Fruit fly (Drosophila melanogaster) whole organism, embryonic: Measurements from ENCODE around the gene CG13862.

Experiments used
- Bteb2 ChIP-seq: fragments of 200-800 bp; sonication (Bioruptor generic); optimal IDR thresholded peaks from 2 replicates; lab custom pipeline; 2016; ENCODE audit warnings: missing biosample characterization, missing genetic modification characterization
- CG10959 ChIP-seq: fragments of 200-800 bp; sonication (Bioruptor generic); IDR thresholded peaks from 2 replicates; pipeline ENCODE4 v1.3.6; 2022; ENCODE audit warnings: missing biosample characterization, missing genetic modification characterization
- CG10979 ChIP-seq: fragments of 200-800 bp; sonication (Bioruptor generic); optimal IDR thresholded peaks from 2 replicates; lab custom pipeline; 2018; ENCODE audit warnings: missing biosample characterization, mild to moderate bottlenecking, missing genetic modification characterization, moderate library complexity
- CG11093 ChIP-seq: fragments of 200-800 bp; sonication (Bioruptor generic); IDR thresholded peaks from 3 replicates; pipeline ENCODE4 v1.3.6; 2022; ENCODE audit warnings: missing biosample characterization, missing genetic modification characterization
- CG13123 ChIP-seq: fragments of 200-800 bp; sonication (Bioruptor generic); optimal IDR thresholded peaks from 2 replicates; lab custom pipeline; 2016; ENCODE audit warnings: missing biosample characterization, missing genetic modification characterization
- CG13296 ChIP-seq: fragments of 200-800 bp; sonication (Bioruptor generic); optimal IDR thresholded peaks from 3 replicates; lab custom pipeline; 2018; ENCODE audit warnings: missing biosample characterization, mild to moderate bottlenecking, missing genetic modification characterization
- CG14441 ChIP-seq: fragments of 200-800 bp; sonication (Bioruptor generic); IDR thresholded peaks from 2 replicates; pipeline ENCODE4 v1.3.6; 2022; ENCODE audit warnings: missing biosample characterization, missing genetic modification characterization
- CG17612 ChIP-seq: fragments of 200-800 bp; sonication (Bioruptor generic); IDR thresholded peaks from 2 replicates; pipeline ENCODE4 v1.3.6; 2022; ENCODE audit warnings: missing biosample characterization, missing genetic modification characterization
- CG17829 ChIP-seq: fragments of 200-800 bp; optimal IDR thresholded peaks from 2 replicates; lab custom pipeline; 2019; ENCODE audit warnings: missing biosample characterization, mild to moderate bottlenecking, missing genetic modification characterization, moderate library complexity
- CG18599 ChIP-seq: fragments of 200-800 bp; sonication (Bioruptor generic); optimal IDR thresholded peaks from 3 replicates; lab custom pipeline; 2017; ENCODE audit warnings: missing biosample characterization, missing genetic modification characterization, mild to moderate bottlenecking, moderate library complexity, missing genetic modification reagents
- CG2678 ChIP-seq: fragments of 200-800 bp; sonication (Bioruptor generic); optimal IDR thresholded peaks from 3 replicates; lab custom pipeline; 2019; ENCODE audit warnings: missing biosample characterization, mild to moderate bottlenecking, missing genetic modification characterization, moderate library complexity
- CG2875 ChIP-seq: fragments of 200-800 bp; sonication (Bioruptor generic); optimal IDR thresholded peaks from 2 replicates; lab custom pipeline; 2017; ENCODE audit warnings: missing biosample characterization, mild to moderate bottlenecking, missing genetic modification characterization, missing genetic modification reagents
- CG32772 ChIP-seq: fragments of 200-800 bp; sonication (Bioruptor generic); IDR thresholded peaks from 2 replicates; pipeline ENCODE4 v1.3.6; 2022; ENCODE audit warnings: missing biosample characterization, missing genetic modification characterization
- CG33213 ChIP-seq: fragments of 200-800 bp; sonication (Bioruptor generic); optimal IDR thresholded peaks from 3 replicates; lab custom pipeline; 2016; ENCODE audit warnings: missing biosample characterization, missing genetic modification characterization
- CG3407 ChIP-seq: fragments of 200-800 bp; sonication (Bioruptor generic); optimal IDR thresholded peaks from 2 replicates; lab custom pipeline; 2018; ENCODE audit warnings: missing biosample characterization, mild to moderate bottlenecking, missing genetic modification characterization
- CG34376 ChIP-seq: fragments of 200-800 bp; sonication (Bioruptor generic); optimal IDR thresholded peaks from 2 replicates; lab custom pipeline; 2018; ENCODE audit warnings: missing biosample characterization, mild to moderate bottlenecking, missing genetic modification characterization
- CG4360 ChIP-seq: fragments of 200-800 bp; sonication (Bioruptor generic); IDR thresholded peaks from 2 replicates; pipeline ENCODE4 v1.3.6; 2022; ENCODE audit warnings: missing biosample characterization, missing genetic modification characterization
- CG7928 ChIP-seq: fragments of 200-800 bp; sonication (Bioruptor generic); optimal IDR thresholded peaks from 2 replicates; lab custom pipeline; 2017; ENCODE audit warnings: missing biosample characterization, mild to moderate bottlenecking, missing genetic modification characterization
- CG8765 ChIP-seq: fragments of 200-800 bp; sonication (Bioruptor generic); IDR thresholded peaks from 2 replicates; pipeline ENCODE4 v1.3.6; 2022; ENCODE audit warnings: missing biosample characterization, missing genetic modification characterization
- D ChIP-seq, 2 experiments: fragments of 200-800 bp in 1 of 2; fragments of >200 bp in 1 of 2; sonication (Bioruptor generic) in 1 of 2; optimal IDR thresholded peaks; 2 replicates in 1 of 2; 3 replicates in 1 of 2; lab custom pipeline; 2017; ENCODE audit warnings: mild to moderate bottlenecking in 1 of 2, missing biosample characterization in 1 of 2, missing genetic modification characterization in 1 of 2, missing genetic modification reagents in 1 of 2
- Dek ChIP-seq: fragments of 200-800 bp; sonication (Bioruptor generic); optimal IDR thresholded peaks from 3 replicates; lab custom pipeline; 2019; ENCODE audit warnings: missing biosample characterization, mild to moderate bottlenecking, missing genetic modification characterization, moderate library complexity
- Drgx ChIP-seq: fragments of 200-800 bp; sonication (Bioruptor generic); IDR thresholded peaks from 2 replicates; pipeline ENCODE4 v1.3.6; 2022; ENCODE audit warnings: missing biosample characterization, missing genetic modification characterization
- HHEX ChIP-seq: fragments of 200-800 bp; sonication (Bioruptor generic); optimal IDR thresholded peaks from 3 replicates; lab custom pipeline; 2017; ENCODE audit warnings: missing biosample characterization, mild to moderate bottlenecking, missing genetic modification characterization, missing genetic modification reagents
- Hmr ChIP-seq: fragments of 200-800 bp; sonication (Bioruptor generic); optimal IDR thresholded peaks from 3 replicates; lab custom pipeline; 2017; ENCODE audit warnings: mild to moderate bottlenecking, missing biosample characterization, missing genetic modification reagents, missing genetic modification characterization
- MBD-R2 ChIP-seq: fragments of 200-800 bp; sonication (Bioruptor generic); IDR thresholded peaks from 2 replicates; pipeline ENCODE4 v1.3.6; 2022; ENCODE audit warnings: missing biosample characterization, missing genetic modification characterization
- Nf-YC ChIP-seq: fragments of 200-800 bp; optimal IDR thresholded peaks from 3 replicates; lab custom pipeline; 2019; ENCODE audit warnings: missing biosample characterization, mild to moderate bottlenecking, missing genetic modification characterization, moderate library complexity
- Ptx1 ChIP-seq: fragments of 200-800 bp; sonication (Bioruptor generic); IDR thresholded peaks from 2 replicates; pipeline ENCODE4 v1.3.6; 2022; ENCODE audit warnings: missing biosample characterization, missing genetic modification characterization
- Scr ChIP-seq: fragments of 200-800 bp; sonication (Bioruptor generic); IDR thresholded peaks from 2 replicates; pipeline ENCODE4 v1.3.6; 2022; ENCODE audit warnings: missing biosample characterization, missing genetic modification characterization; ENCODE audit not compliant: partially characterized antibody
- Sox100B ChIP-seq: fragments of 200-800 bp; sonication (Bioruptor generic); optimal IDR thresholded peaks from 3 replicates; lab custom pipeline; 2018; ENCODE audit warnings: missing biosample characterization, mild to moderate bottlenecking, missing genetic modification characterization
- Xrp1 ChIP-seq: fragments of 200-800 bp; sonication (Bioruptor generic); IDR thresholded peaks from 2 replicates; pipeline ENCODE4 v1.3.6; 2022; ENCODE audit warnings: missing biosample characterization, missing genetic modification characterization
- ap ChIP-seq: fragments of 200-800 bp; sonication (Bioruptor generic); IDR thresholded peaks from 2 replicates; pipeline ENCODE4 v1.3.6; 2022; ENCODE audit warnings: missing biosample characterization, missing genetic modification characterization
- bsh ChIP-seq, 2 experiments: fragments of 200-800 bp; sonication (Bioruptor generic); optimal IDR thresholded peaks; 2 replicates each; lab custom pipeline; 2017 to 2018; ENCODE audit warnings: mild to moderate bottlenecking in 2 of 2, missing biosample characterization in 2 of 2, missing genetic modification characterization in 2 of 2, moderate library complexity in 1 of 2
- crol ChIP-seq: fragments of 200-800 bp; sonication (Bioruptor generic); IDR thresholded peaks from 2 replicates; pipeline ENCODE4 v1.3.6; 2022; ENCODE audit warnings: missing biosample characterization, missing genetic modification characterization
- crp ChIP-seq, 2 experiments: fragments of 200-800 bp; sonication (Bioruptor generic); optimal IDR thresholded peaks; 2 replicates in 1 of 2; 3 replicates in 1 of 2; lab custom pipeline; 2017; ENCODE audit warnings: missing biosample characterization in 2 of 2, missing genetic modification characterization in 2 of 2, mild to moderate bottlenecking in 1 of 2, moderate library complexity in 1 of 2
- dati ChIP-seq: fragments of 200-800 bp; sonication (Bioruptor generic); IDR thresholded peaks from 2 replicates; pipeline ENCODE4 v1.3.6; 2022; ENCODE audit warnings: missing biosample characterization, missing genetic modification characterization
- disco-r ChIP-seq: fragments of 200-800 bp; sonication (Bioruptor generic); optimal IDR thresholded peaks from 2 replicates; lab custom pipeline; 2016; ENCODE audit warnings: missing biosample characterization, missing genetic modification characterization
- fd3F ChIP-seq: fragments of 200-800 bp; sonication (Bioruptor generic); optimal IDR thresholded peaks from 2 replicates; lab custom pipeline; 2018; ENCODE audit warnings: missing biosample characterization, mild to moderate bottlenecking, missing genetic modification characterization, moderate library complexity
- fru ChIP-seq: fragments of >200 bp; optimal IDR thresholded peaks from 2 replicates; lab custom pipeline; 2017
- gt ChIP-seq: fragments of 200-800 bp; sonication (Bioruptor generic); IDR thresholded peaks from 2 replicates; pipeline ENCODE4 v1.3.6; 2022; ENCODE audit warnings: missing biosample characterization, missing genetic modification characterization
- jing ChIP-seq: fragments of 200-800 bp; sonication (Bioruptor generic); optimal IDR thresholded peaks from 2 replicates; lab custom pipeline; 2018; ENCODE audit warnings: missing biosample characterization, mild to moderate bottlenecking, missing genetic modification characterization
- lab ChIP-seq: fragments of 200-800 bp; sonication (Bioruptor generic); optimal IDR thresholded peaks from 3 replicates; lab custom pipeline; 2017; ENCODE audit warnings: missing biosample characterization, missing genetic modification characterization, mild to moderate bottlenecking, moderate library complexity, missing genetic modification reagents
- nmo ChIP-seq: fragments of 200-800 bp; sonication (Bioruptor generic); optimal IDR thresholded peaks from 2 replicates; lab custom pipeline; 2018; ENCODE audit warnings: missing biosample characterization, mild to moderate bottlenecking, missing genetic modification characterization, moderate library complexity
- peb ChIP-seq: fragments of 200-800 bp; sonication (Bioruptor generic); IDR thresholded peaks from 2 replicates; pipeline ENCODE4 v1.3.6; 2022; ENCODE audit warnings: missing biosample characterization, missing genetic modification characterization
- pnt ChIP-seq: fragments of 200-800 bp; sonication (Bioruptor generic); optimal IDR thresholded peaks from 3 replicates; lab custom pipeline; 2016; ENCODE audit warnings: missing biosample characterization, missing genetic modification characterization
- row ChIP-seq: fragments of 200-800 bp; sonication (Bioruptor generic); IDR thresholded peaks from 3 replicates; pipeline ENCODE4 v1.3.6; 2022; ENCODE audit warnings: missing biosample characterization, missing genetic modification characterization
- sens ChIP-seq: fragments of 200-800 bp; sonication (Bioruptor generic); peaks from one replicate; lab custom pipeline; 2016; ENCODE audit warnings: missing biosample characterization, missing genetic modification characterization
- seq ChIP-seq: fragments of 200-800 bp; sonication (Bioruptor generic); IDR thresholded peaks from 2 replicates; pipeline ENCODE4 v1.3.6; 2022; ENCODE audit warnings: missing biosample characterization, missing genetic modification characterization
- ssp ChIP-seq: fragments of 200-800 bp; sonication (Bioruptor generic); IDR thresholded peaks from 2 replicates; pipeline ENCODE4 v1.3.6; 2022; ENCODE audit warnings: missing biosample characterization, missing genetic modification characterization
- tx ChIP-seq: fragments of 200-800 bp; sonication (Bioruptor generic); optimal IDR thresholded peaks from 2 replicates; lab custom pipeline; 2016; ENCODE audit warnings: missing biosample characterization, missing genetic modification characterization
- unpg ChIP-seq: fragments of 200-800 bp; sonication (Bioruptor generic); optimal IDR thresholded peaks from 3 replicates; lab custom pipeline; 2018; ENCODE audit warnings: missing biosample characterization, mild to moderate bottlenecking, missing genetic modification characterization, moderate library complexity
- zf30C ChIP-seq: fragments of 200-800 bp; sonication (Bioruptor generic); optimal IDR thresholded peaks from 3 replicates; lab custom pipeline; 2018; ENCODE audit warnings: missing biosample characterization, mild to moderate bottlenecking, missing genetic modification characterization

The CG13862 gene

DNA sequence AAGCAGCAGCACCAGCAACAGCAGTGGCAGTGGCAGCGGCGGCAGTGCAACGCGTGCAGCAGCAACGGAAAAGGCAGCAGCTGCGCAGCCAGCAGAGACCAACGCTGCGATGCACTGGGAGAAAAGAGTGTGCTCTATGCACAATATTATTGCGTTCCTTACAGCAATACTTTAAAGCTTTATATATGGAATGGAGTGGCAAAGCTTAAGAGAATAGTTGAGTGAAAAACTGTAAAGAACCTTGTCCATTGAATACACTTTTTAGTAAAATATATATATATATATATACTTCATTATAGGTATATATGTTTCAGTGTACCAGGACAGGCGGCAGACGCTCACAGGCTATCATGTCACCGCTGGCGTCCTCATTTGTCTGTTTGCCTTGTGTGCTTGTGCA lies 7.1 kb upstream of the CG13862 start (continued):
- TF ChIP-seq CG7928 (GFP tag; lab: Kevin White, UChicago) = no peak
- peak; percentile 34 for TF ChIP-seq nmo (GFP tag; lab: Kevin White, UChicago)
- TF ChIP-seq CG11093 (GFP tag; lab: Robert Waterston, UW) = 0 out of 3 replicates have a peak, but pooled peaks have one; percentile 10
- peak; percentile 6 for TF ChIP-seq CG3407
- TF ChIP-seq CG4360 (GFP tag; lab: Robert Waterston, UW) = no peak
- no peak for TF ChIP-seq CG13296
- 0 out of 2 replicates have a peak, but pooled peaks have one; percentile 5 for TF ChIP-seq CG32772 (GFP tag; lab: Robert Waterston, UW)
- no peak for TF ChIP-seq dati (GFP tag; lab: Robert Waterston, UW)
- 0 out of 2 replicates have a peak, but pooled peaks have one; percentile 27 for TF ChIP-seq CG10959 (GFP tag; lab: Robert Waterston, UW)
- TF ChIP-seq fru (lab: Kevin White, UChicago) = no peak
- TF ChIP-seq CG2875 (GFP tag; lab: Kevin White, UChicago) = peak; percentile 37
- TF ChIP-seq jing = no peak
- no peak for TF ChIP-seq CG18599
- no peak for TF ChIP-seq disco-r
- TF ChIP-seq MBD-R2 = no peak
- no peak for TF ChIP-seq peb (GFP tag; lab: Robert Waterston, UW)
- TF ChIP-seq row = peak; percentile 43; the same call in 1 of the 3 replicates
- no peak for TF ChIP-seq seq (GFP tag; lab: Robert Waterston, UW)
- no peak for TF ChIP-seq lab (GFP tag; lab: Kevin White, UChicago)
- no peak for TF ChIP-seq ap (GFP tag; lab: Robert Waterston, UW)
- TF ChIP-seq gt = no peak
- no peak for TF ChIP-seq CG13123 (GFP tag; lab: Kevin White, UChicago)
- TF ChIP-seq HHEX (GFP tag; lab: Kevin White, UChicago) = no peak
- no peak for TF ChIP-seq tx (GFP tag; lab: Kevin White, UChicago)
- TF ChIP-seq Xrp1 (GFP tag; lab: Robert Waterston, UW) = peak; percentile 58; the same call in 1 of the 2 replicates
- TF ChIP-seq CG17829 (tag; lab: Kevin White, UChicago) = peak; percentile 43
- no peak for TF ChIP-seq Scr (GFP tag; lab: Robert Waterston, UW)
- no peak for TF ChIP-seq CG33213 (GFP tag; lab: Kevin White, UChicago)
- no peak for TF ChIP-seq Hmr (GFP tag; lab: Kevin White, UChicago)
- TF ChIP-seq Ptx1 (GFP tag; lab: Robert Waterston, UW) = no peak
- TF ChIP-seq crol = no peak
- TF ChIP-seq Bteb2 (GFP tag; lab: Kevin White, UChicago) = no peak
- TF ChIP-seq Dek (tag; lab: Kevin White, UChicago) = no peak
- no peak for TF ChIP-seq D (optimal IDR thresholded peaks at IDR 0.05; lab: Kevin White, UChicago)
- TF ChIP-seq D (GFP tag; optimal IDR thresholded peaks at IDR 0.05; lab: Kevin White, UChicago) = peak; percentile 25
- no peak for TF ChIP-seq CG2678
- no peak for TF ChIP-seq Nf-YC (tag; lab: Kevin White, UChicago)
- TF ChIP-seq CG34376 (GFP tag; lab: Kevin White, UChicago) = no peak
- TF ChIP-seq pnt (GFP tag; lab: Kevin White, UChicago) = no peak
- TF ChIP-seq CG10979 = peak; percentile 56
- TF ChIP-seq CG8765 (GFP tag; lab: Robert Waterston, UW) = no peak
- TF ChIP-seq ssp = no peak
- TF ChIP-seq zf30C (GFP tag; lab: Kevin White, UChicago) = peak; percentile 62
- TF ChIP-seq crp (GFP tag; optimal IDR thresholded peaks at IDR 0.05; lab: Kevin White, UChicago) = no peak
- TF ChIP-seq unpg (GFP tag; lab: Kevin White, UChicago) = no peak
- peak; percentile 32 for TF ChIP-seq sens (GFP tag; lab: Kevin White, UChicago)
- TF ChIP-seq CG17612 = no peak
- no peak for TF ChIP-seq Sox100B (GFP tag; lab: Kevin White, UChicago)
- peak; percentile 57; the same call in 1 of the 2 replicates for TF ChIP-seq Drgx (GFP tag; lab: Robert Waterston, UW)
- TF ChIP-seq CG14441 (GFP tag; lab: Robert Waterston, UW) = no peak
- no peak for TF ChIP-seq fd3F (GFP tag; lab: Kevin White, UChicago)
- TF ChIP-seq bsh (GFP tag; optimal IDR thresholded peaks at IDR 0.05; lab: Kevin White, UChicago) = peak; percentile 63
